Fruit fly (Drosophila melanogaster) whole organism, adult: ENCODE results near the gene Msp300.

Experiments
- CG11617 ChIP-seq: fragments of 200-800 bp; sonication (Bioruptor generic); optimal IDR thresholded peaks from 2 replicates; lab custom pipeline; 2017; ENCODE audit warnings: mild to moderate bottlenecking, missing biosample characterization, missing genetic modification reagents, missing genetic modification characterization
- CG14711 ChIP-seq: fragments of 200-800 bp; sonication (Bioruptor generic); optimal IDR thresholded peaks from 2 replicates; lab custom pipeline; 2018; ENCODE audit warnings: missing biosample characterization, mild to moderate bottlenecking, missing genetic modification characterization, moderate library complexity
- CG5204 ChIP-seq: fragments of 200-800 bp; sonication (Bioruptor generic); optimal IDR thresholded peaks from 2 replicates; lab custom pipeline; 2016; ENCODE audit warnings: missing biosample characterization, missing genetic modification characterization
- CG7045 ChIP-seq: fragments of 200-800 bp; sonication (Bioruptor generic); optimal IDR thresholded peaks from 2 replicates; lab custom pipeline; 2017; ENCODE audit warnings: missing biosample characterization, mild to moderate bottlenecking, missing genetic modification characterization
- Crg-1 ChIP-seq: fragments of 200-800 bp; sonication (Bioruptor generic); optimal IDR thresholded peaks from 2 replicates; lab custom pipeline; 2016; ENCODE audit warnings: missing biosample characterization, missing genetic modification characterization
- Hr96 ChIP-seq: fragments of 200-800 bp; sonication (Bioruptor generic); optimal IDR thresholded peaks from 2 replicates; lab custom pipeline; 2016; ENCODE audit warnings: missing biosample characterization, missing genetic modification characterization
- bab1 ChIP-seq: fragments of 200-800 bp; sonication (Bioruptor generic); optimal IDR thresholded peaks from 3 replicates; lab custom pipeline; 2019; ENCODE audit warnings: missing biosample characterization, mild to moderate bottlenecking, missing genetic modification characterization, moderate library complexity
- cic ChIP-seq: fragments of 200-800 bp; sonication (Bioruptor generic); optimal IDR thresholded peaks from 2 replicates; lab custom pipeline; 2017; ENCODE audit warnings: missing biosample characterization, mild to moderate bottlenecking, missing genetic modification characterization, moderate library complexity
- kay ChIP-seq: fragments of 200-800 bp; sonication (Bioruptor generic); peaks from one replicate; lab custom pipeline; 2016; ENCODE audit warnings: missing biosample characterization, missing genetic modification characterization, borderline replicate concordance
- pad ChIP-seq: fragments of 200-800 bp; sonication (Bioruptor generic); optimal IDR thresholded peaks from 3 replicates; lab custom pipeline; 2017; ENCODE audit warnings: missing biosample characterization, missing genetic modification characterization, mild to moderate bottlenecking, moderate library complexity, missing genetic modification reagents
- tj ChIP-seq: fragments of 200-800 bp; sonication (Bioruptor generic); optimal IDR thresholded peaks from 3 replicates; lab custom pipeline; 2017; ENCODE audit warnings: missing biosample characterization, mild to moderate bottlenecking, missing genetic modification characterization, moderate library complexity
- toe ChIP-seq: fragments of 200-800 bp; sonication (Bioruptor generic); optimal IDR thresholded peaks from 2 replicates; lab custom pipeline; 2016; ENCODE audit warnings: missing biosample characterization, missing genetic modification characterization

DNA sequence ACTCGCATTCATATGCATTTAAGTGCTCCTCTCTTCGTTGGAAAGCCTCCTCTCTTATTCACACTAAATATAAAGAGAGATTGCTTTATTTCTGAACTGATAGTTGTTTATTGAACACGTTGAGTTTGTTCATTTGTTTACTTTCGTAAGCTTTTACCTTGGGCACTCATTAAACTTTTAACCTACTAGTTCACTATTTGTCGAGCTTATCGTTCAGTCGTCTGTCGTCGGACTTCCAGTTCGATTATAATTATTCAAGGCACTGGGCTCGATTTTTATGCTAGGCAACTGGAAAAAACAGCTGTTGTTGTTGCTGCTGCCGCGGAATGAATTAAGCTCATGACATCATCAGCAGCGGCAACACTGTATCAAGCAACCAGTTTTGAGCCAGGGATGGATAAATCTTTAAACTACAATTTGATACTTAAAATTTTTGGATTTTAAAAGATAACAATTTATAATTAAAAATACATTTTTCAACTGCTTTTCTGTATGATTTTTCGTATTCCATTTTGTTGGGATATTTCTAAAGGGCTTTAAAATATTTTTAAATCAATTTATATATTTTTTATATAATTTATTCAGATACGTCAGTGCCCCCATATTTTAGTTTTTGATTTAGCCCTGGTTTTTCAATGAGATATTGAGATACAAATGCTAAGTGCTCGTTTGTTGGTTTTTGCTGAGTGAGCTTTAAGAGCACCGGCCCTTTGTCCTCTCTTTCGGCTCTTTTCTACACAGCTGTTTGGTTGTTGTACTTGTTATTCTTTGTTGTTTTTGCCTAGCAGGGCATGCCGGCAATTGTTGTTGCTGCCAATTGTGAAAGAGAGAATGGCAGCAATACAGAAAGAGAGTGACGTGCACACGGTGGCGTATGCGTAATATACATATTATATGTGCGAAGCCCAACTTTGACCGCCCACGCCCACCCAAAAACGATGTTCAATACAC, 44.8 kb downstream of the Msp300 start:
- TF ChIP-seq tj (GFP tag; lab: Kevin White, UChicago) (peak; percentile 91), CG14711 (tag; lab: Kevin White, UChicago) (peak; percentile 94), toe (peak; percentile 75), CG7045 (GFP tag; lab: Kevin White, UChicago) (peak; percentile 97), pad (GFP tag; lab: Kevin White, UChicago) (peak; percentile 89), cic (GFP tag; lab: Kevin White, UChicago) (peak; percentile 86), Hr96 (GFP tag; lab: Kevin White, UChicago) (peak; percentile 60), Crg-1 (peak; percentile 85), kay (peak; percentile 93), CG5204 (GFP tag; lab: Kevin White, UChicago) (peak; percentile 61), bab1 (GFP tag; lab: Kevin White, UChicago) (peak; percentile 92), CG11617 (GFP tag; lab: Kevin White, UChicago) (peak; percentile 97)
